Fruit fly (Drosophila melanogaster) whole organism, wandering third instar larva: ENCODE results near the gene mus301.

Source experiments
- Abd-B ChIP-seq: fragments of >200 bp; optimal IDR thresholded peaks from 2 replicates; lab custom pipeline; 2017; ENCODE audit warnings: missing biosample characterization, missing genetic modification characterization
- CG9705 ChIP-seq: fragments of 200-800 bp; sonication (Bioruptor generic); optimal IDR thresholded peaks from 2 replicates; lab custom pipeline; 2018; ENCODE audit warnings: missing biosample characterization, mild to moderate bottlenecking, missing genetic modification characterization
- CrebA ChIP-seq: fragments of 200-800 bp; sonication (Bioruptor generic); optimal IDR thresholded peaks from 2 replicates; lab custom pipeline; 2016; ENCODE audit warnings: missing biosample characterization, mild to moderate bottlenecking, missing genetic modification characterization, borderline replicate concordance
- Dif ChIP-seq: fragments of 200-275, 200-300 bp; sonication (Bioruptor generic); optimal IDR thresholded peaks from 2 replicates; lab custom pipeline; 2018; ENCODE audit warnings: missing biosample characterization, missing genetic modification characterization; ENCODE audit not compliant: partially characterized antibody
- GATAd ChIP-seq: sonication (Bioruptor generic); optimal IDR thresholded peaks from 2 replicates; lab custom pipeline; 2016; ENCODE audit warnings: missing biosample characterization, missing genetic modification characterization
- HLH106 ChIP-seq: fragments of 200-800 bp; optimal IDR thresholded peaks from 3 replicates; lab custom pipeline; 2019; ENCODE audit warnings: missing biosample characterization, mild to moderate bottlenecking, missing genetic modification characterization, moderate library complexity
- Hnf4 ChIP-seq: fragments of 200-800 bp; sonication (Bioruptor generic); optimal IDR thresholded peaks from 2 replicates; lab custom pipeline; 2016; ENCODE audit warnings: missing biosample characterization, mild to moderate bottlenecking, missing genetic modification characterization
- Hr78 ChIP-seq: fragments of >200 bp; optimal IDR thresholded peaks from 2 replicates; lab custom pipeline; 2017; ENCODE audit warnings: missing biosample characterization, missing genetic modification characterization
- Hr83 ChIP-seq: fragments of 200-300 bp; sonication (Bioruptor generic); optimal IDR thresholded peaks from 2 replicates; lab custom pipeline; 2016; ENCODE audit warnings: missing biosample characterization, mild to moderate bottlenecking, missing genetic modification characterization, moderate library complexity; ENCODE audit not compliant: poor library complexity, severe bottlenecking
- Jra ChIP-seq: sonication (Bioruptor generic); optimal IDR thresholded peaks from 2 replicates; lab custom pipeline; 2016; ENCODE audit warnings: missing biosample characterization, missing genetic modification characterization
- Mio ChIP-seq: sonication (Bioruptor generic); optimal IDR thresholded peaks from 2 replicates; lab custom pipeline; 2016; ENCODE audit warnings: missing biosample characterization, missing genetic modification characterization
- Myc ChIP-seq: fragments of >200 bp; optimal IDR thresholded peaks from 2 replicates; lab custom pipeline; 2017
- OdsH ChIP-seq: fragments of 200-800 bp; sonication (Bioruptor generic); optimal IDR thresholded peaks from 2 replicates; lab custom pipeline; 2016; ENCODE audit warnings: missing biosample characterization, mild to moderate bottlenecking, missing genetic modification characterization
- Rel ChIP-seq, 2 experiments: fragments of 200-800 bp; sonication (Bioruptor generic) in 1 of 2; optimal IDR thresholded peaks; 2 replicates in 1 of 2; 3 replicates in 1 of 2; lab custom pipeline; 2016 to 2019; ENCODE audit warnings: mild to moderate bottlenecking in 2 of 2, missing biosample characterization in 2 of 2, missing genetic modification characterization in 2 of 2, moderate library complexity in 1 of 2
- Sp1 ChIP-seq: fragments of 200-800 bp; sonication (Bioruptor generic); optimal IDR thresholded peaks from 3 replicates; lab custom pipeline; 2019; ENCODE audit warnings: missing biosample characterization, mild to moderate bottlenecking, missing genetic modification characterization, moderate library complexity
- Vsx2 ChIP-seq: fragments of 200-300, 225-300 bp; sonication (Bioruptor generic); optimal IDR thresholded peaks from 2 replicates; lab custom pipeline; 2018; ENCODE audit warnings: missing biosample characterization, missing genetic modification characterization; ENCODE audit not compliant: partially characterized antibody
- br ChIP-seq: fragments of 200-800 bp; sonication (Bioruptor generic); optimal IDR thresholded peaks from 2 replicates; lab custom pipeline; 2016; ENCODE audit warnings: missing biosample characterization, missing genetic modification characterization
- brk ChIP-seq: fragments of 200-800 bp; sonication (Bioruptor generic); optimal IDR thresholded peaks from 2 replicates; lab custom pipeline; 2016; ENCODE audit warnings: missing biosample characterization, mild to moderate bottlenecking, missing genetic modification characterization
- dl ChIP-seq, 2 experiments: fragments of 175-275, 200-275 bp in 1 of 2; fragments of 200-275 bp in 1 of 2; sonication (Bioruptor generic); optimal IDR thresholded peaks; lab custom pipeline; 2018; ENCODE audit warnings: mild to moderate bottlenecking in 2 of 2, missing biosample characterization in 2 of 2, missing genetic modification characterization in 2 of 2, moderate library complexity in 2 of 2; ENCODE audit not compliant: partially characterized antibody in 2 of 2, insufficient read depth in 1 of 2
- dmrt93B ChIP-seq: fragments of 200-800 bp; sonication (Bioruptor generic); optimal IDR thresholded peaks from 2 replicates; lab custom pipeline; 2018; ENCODE audit warnings: missing biosample characterization, mild to moderate bottlenecking, missing genetic modification characterization
- ey ChIP-seq: fragments of 200-800 bp; sonication (Bioruptor generic); optimal IDR thresholded peaks from 2 replicates; lab custom pipeline; 2016; ENCODE audit warnings: missing biosample characterization, missing genetic modification characterization
- foxo ChIP-seq, 2 experiments: fragments of 200-800 bp; sonication (Bioruptor generic); optimal IDR thresholded peaks; 2 replicates in 1 of 2; 3 replicates in 1 of 2; lab custom pipeline; 2016 to 2017; ENCODE audit warnings: missing biosample characterization in 2 of 2, missing genetic modification characterization in 2 of 2
- fru ChIP-seq: fragments of 200-800 bp; sonication (Bioruptor generic); optimal IDR thresholded peaks from 3 replicates; lab custom pipeline; 2016; ENCODE audit warnings: missing biosample characterization, mild to moderate bottlenecking, missing genetic modification characterization
- h ChIP-seq: fragments of 200-800 bp; sonication (Bioruptor generic); optimal IDR thresholded peaks from 3 replicates; lab custom pipeline; 2016; ENCODE audit warnings: missing biosample characterization, mild to moderate bottlenecking, missing genetic modification characterization
- jim ChIP-seq: fragments of 175-275, 200-325 bp; sonication (Bioruptor generic); optimal IDR thresholded peaks from 2 replicates; lab custom pipeline; 2016; ENCODE audit warnings: missing biosample characterization, mild to moderate bottlenecking, missing genetic modification characterization
- pan ChIP-seq: fragments of >200 bp; optimal IDR thresholded peaks from 2 replicates; lab custom pipeline; 2017
- psq ChIP-seq: fragments of 200-800 bp; sonication (Bioruptor generic); optimal IDR thresholded peaks from 3 replicates; lab custom pipeline; 2017; ENCODE audit warnings: missing biosample characterization, mild to moderate bottlenecking, missing genetic modification characterization, moderate library complexity
- rgr ChIP-seq: fragments of 200-800 bp; sonication (Bioruptor generic); optimal IDR thresholded peaks from 3 replicates; lab custom pipeline; 2016; ENCODE audit warnings: missing biosample characterization, mild to moderate bottlenecking, missing genetic modification characterization
- sage ChIP-seq: fragments of 200-800 bp; sonication (Bioruptor generic); optimal IDR thresholded peaks from 2 replicates; lab custom pipeline; 2016; ENCODE audit warnings: missing biosample characterization, mild to moderate bottlenecking, missing genetic modification characterization
- sv ChIP-seq: fragments of 200-800 bp; sonication (Bioruptor generic); optimal IDR thresholded peaks from 3 replicates; lab custom pipeline; 2016; ENCODE audit warnings: missing biosample characterization, missing genetic modification characterization
- tai ChIP-seq: sonication (Bioruptor generic); optimal IDR thresholded peaks from 2 replicates; lab custom pipeline; 2016; ENCODE audit warnings: missing biosample characterization, missing genetic modification characterization
- usp ChIP-seq: fragments of >200 bp; optimal IDR thresholded peaks from 2 replicates; lab custom pipeline; 2017; ENCODE audit warnings: missing biosample characterization, missing genetic modification characterization
- woc ChIP-seq: sonication (Bioruptor generic); optimal IDR thresholded peaks from 2 replicates; lab custom pipeline; 2016; ENCODE audit warnings: missing biosample characterization, mild to moderate bottlenecking, missing genetic modification characterization

The mus301 gene

dm6 chr3L:8128396-8129050 lies 9.1 kb upstream of the mus301 start:
- TF ChIP-seq Hr83 (GFP tag; lab: Kevin White, UChicago) (peak; percentile 50), OdsH (GFP tag; lab: Kevin White, UChicago) (peak; percentile 12), Abd-B (GFP tag; lab: Kevin White, UChicago) (no peak), Sp1 (GFP tag; lab: Kevin White, UChicago) (no peak), Hr78 (GFP tag; lab: Kevin White, UChicago) (no peak), Rel (GFP tag; optimal IDR thresholded peaks at IDR 0.05; lab: Kevin White, UChicago) (no peak), Rel (tag; optimal IDR thresholded peaks at IDR 0.05; lab: Kevin White, UChicago) (peak; percentile 91), HLH106 (tag; lab: Kevin White, UChicago) (peak; percentile 60), dl (GFP tag; optimal IDR thresholded peaks at IDR 0.05; lab: Kevin White, UChicago; ENCODE audit: insufficient read depth in 1 of 2, partially characterized antibody in 2 of 2) (no peak), dmrt93B (no peak), Hnf4 (GFP tag; lab: Kevin White, UChicago) (peak; percentile 89), tai (GFP tag; lab: Kevin White, UChicago) (no peak), Dif (no peak), h (GFP tag; lab: Kevin White, UChicago) (peak; percentile 44), woc (no peak), Myc (no peak), Vsx2 (GFP tag; lab: Kevin White, UChicago) (peak; percentile 23)
- TF ChIP-seq, all 38 proteins: peak for 7

- TF ChIP-seq br (GFP tag; lab: Kevin White, UChicago): no peak
- no peak for TF ChIP-seq pan
- no peak for TF ChIP-seq OdsH (GFP tag; lab: Kevin White, UChicago)
- no peak for TF ChIP-seq woc
- TF ChIP-seq psq: no peak
These were observed 12.7 kb downstream of the mus301 start for dm6 chr3L:8150284-8150683.

dm6 chr3L:8150812-8151211 lies 13.2 kb downstream of the mus301 start:
- TF ChIP-seq Abd-B (GFP tag; lab: Kevin White, UChicago) (no peak), HLH106 (tag; lab: Kevin White, UChicago) (peak; percentile 23), CrebA (GFP tag; lab: Kevin White, UChicago) (no peak), CG9705 (GFP tag; lab: Kevin White, UChicago) (no peak), jim (GFP tag; lab: Kevin White, UChicago) (no peak), h (GFP tag; lab: Kevin White, UChicago) (no peak), foxo (GFP tag; optimal IDR thresholded peaks at IDR 0.05; lab: Kevin White, UChicago) (no peak)

- TF ChIP-seq dl (GFP tag; optimal IDR thresholded peaks at IDR 0.05; lab: Kevin White, UChicago; ENCODE audit: insufficient read depth in 1 of 2, partially characterized antibody in 2 of 2): peak; percentile 79 to 83
- TF ChIP-seq pan: no peak
- peak; percentile 44 for TF ChIP-seq Dif
- peak; percentile 67 for TF ChIP-seq Vsx2 (GFP tag; lab: Kevin White, UChicago)
- TF ChIP-seq foxo (GFP tag; optimal IDR thresholded peaks at IDR 0.05; lab: Kevin White, UChicago): no peak
- TF ChIP-seq brk (GFP tag; lab: Kevin White, UChicago): no peak
- peak; percentile 20 for TF ChIP-seq CrebA (GFP tag; lab: Kevin White, UChicago)
- no peak for TF ChIP-seq fru (GFP tag; lab: Kevin White, UChicago)
- TF ChIP-seq Myc: no peak
- TF ChIP-seq Hnf4 (GFP tag; lab: Kevin White, UChicago): no peak
- TF ChIP-seq Hr78 (GFP tag; lab: Kevin White, UChicago): no peak
- peak; percentile 6 for TF ChIP-seq Sp1 (GFP tag; lab: Kevin White, UChicago)
- no peak for TF ChIP-seq psq
- TF ChIP-seq Rel (GFP tag; optimal IDR thresholded peaks at IDR 0.05; lab: Kevin White, UChicago): peak; percentile 76
- TF ChIP-seq Rel (tag; optimal IDR thresholded peaks at IDR 0.05; lab: Kevin White, UChicago): no peak
These were observed 14.2 kb downstream of the mus301 start, which contains the start of gene CG13676 for dm6 chr3L:8151727-8152199. TSS of gene CG13676 (minus strand) at chr3L:8151813.

dm6 chr3L:8153206-8153996 lies 15.8 kb downstream of the mus301 start:
- no peak for TF ChIP-seq CrebA (GFP tag; lab: Kevin White, UChicago)
- no peak for TF ChIP-seq Myc
- TF ChIP-seq Mio (GFP tag; lab: Kevin White, UChicago): no peak
- no peak for TF ChIP-seq usp (GFP tag; lab: Kevin White, UChicago)
- TF ChIP-seq Vsx2 (GFP tag; lab: Kevin White, UChicago): no peak
- TF ChIP-seq Jra (GFP tag; lab: Kevin White, UChicago): no peak
- TF ChIP-seq dmrt93B: peak; percentile 16
- no peak for TF ChIP-seq psq
- peak; percentile 64 for TF ChIP-seq fru (GFP tag; lab: Kevin White, UChicago)
- no peak for TF ChIP-seq jim (GFP tag; lab: Kevin White, UChicago)
- peak; percentile 8 for TF ChIP-seq br (GFP tag; lab: Kevin White, UChicago)
- no peak for TF ChIP-seq sage
- TF ChIP-seq brk (GFP tag; lab: Kevin White, UChicago): no peak
- TF ChIP-seq Rel (GFP tag; optimal IDR thresholded peaks at IDR 0.05; lab: Kevin White, UChicago): no peak
- no peak for TF ChIP-seq Rel (tag; optimal IDR thresholded peaks at IDR 0.05; lab: Kevin White, UChicago)
- TF ChIP-seq tai (GFP tag; lab: Kevin White, UChicago): no peak
- peak; percentile 47 for TF ChIP-seq ey
- peak; percentile 16 for TF ChIP-seq woc
- TF ChIP-seq sv: peak; percentile 39
- peak; percentile 45 for TF ChIP-seq rgr
- peak; percentile 10 for TF ChIP-seq HLH106 (tag; lab: Kevin White, UChicago)
- TF ChIP-seq pan: no peak
- TF ChIP-seq GATAd (GFP tag; lab: Kevin White, UChicago): no peak
- TF ChIP-seq CG9705 (GFP tag; lab: Kevin White, UChicago): no peak
